Fruit fly (Drosophila melanogaster) whole organism, wandering third instar larva: ENCODE measurements around the gene CG11382.

Experiments
- Abd-B ChIP-seq: fragments of >200 bp; optimal IDR thresholded peaks from 2 replicates; lab custom pipeline; 2017; ENCODE audit warnings: missing biosample characterization, missing genetic modification characterization
- CG9705 ChIP-seq: fragments of 200-800 bp; sonication (Bioruptor generic); optimal IDR thresholded peaks from 2 replicates; lab custom pipeline; 2018; ENCODE audit warnings: missing biosample characterization, mild to moderate bottlenecking, missing genetic modification characterization
- CrebA ChIP-seq: fragments of 200-800 bp; sonication (Bioruptor generic); optimal IDR thresholded peaks from 2 replicates; lab custom pipeline; 2016; ENCODE audit warnings: missing biosample characterization, mild to moderate bottlenecking, missing genetic modification characterization, borderline replicate concordance
- Dfd ChIP-seq: fragments of >200 bp; optimal IDR thresholded peaks from 2 replicates; lab custom pipeline; 2017; ENCODE audit warnings: missing biosample characterization, missing genetic modification characterization
- Dif ChIP-seq: fragments of 200-275, 200-300 bp; sonication (Bioruptor generic); optimal IDR thresholded peaks from 2 replicates; lab custom pipeline; 2018; ENCODE audit warnings: missing biosample characterization, missing genetic modification characterization; ENCODE audit not compliant: partially characterized antibody
- GATAd ChIP-seq: sonication (Bioruptor generic); optimal IDR thresholded peaks from 2 replicates; lab custom pipeline; 2016; ENCODE audit warnings: missing biosample characterization, missing genetic modification characterization
- HLH106 ChIP-seq: fragments of 200-800 bp; optimal IDR thresholded peaks from 3 replicates; lab custom pipeline; 2019; ENCODE audit warnings: missing biosample characterization, mild to moderate bottlenecking, missing genetic modification characterization, moderate library complexity
- Hnf4 ChIP-seq: fragments of 200-800 bp; sonication (Bioruptor generic); optimal IDR thresholded peaks from 2 replicates; lab custom pipeline; 2016; ENCODE audit warnings: missing biosample characterization, mild to moderate bottlenecking, missing genetic modification characterization
- Hr78 ChIP-seq: fragments of >200 bp; optimal IDR thresholded peaks from 2 replicates; lab custom pipeline; 2017; ENCODE audit warnings: missing biosample characterization, missing genetic modification characterization
- Hr83 ChIP-seq: fragments of 200-300 bp; sonication (Bioruptor generic); optimal IDR thresholded peaks from 2 replicates; lab custom pipeline; 2016; ENCODE audit warnings: missing biosample characterization, mild to moderate bottlenecking, missing genetic modification characterization, moderate library complexity; ENCODE audit not compliant: poor library complexity, severe bottlenecking
- Mio ChIP-seq: sonication (Bioruptor generic); optimal IDR thresholded peaks from 2 replicates; lab custom pipeline; 2016; ENCODE audit warnings: missing biosample characterization, missing genetic modification characterization
- N ChIP-seq: fragments of >200 bp; optimal IDR thresholded peaks from 2 replicates; lab custom pipeline; 2018; ENCODE audit warnings: missing biosample characterization, missing external identifiers, missing genetic modification characterization
- OdsH ChIP-seq: fragments of 200-800 bp; sonication (Bioruptor generic); optimal IDR thresholded peaks from 2 replicates; lab custom pipeline; 2016; ENCODE audit warnings: missing biosample characterization, mild to moderate bottlenecking, missing genetic modification characterization
- Rel ChIP-seq, 2 experiments: fragments of 200-800 bp; sonication (Bioruptor generic) in 1 of 2; optimal IDR thresholded peaks; 2 replicates in 1 of 2; 3 replicates in 1 of 2; lab custom pipeline; 2016 to 2019; ENCODE audit warnings: mild to moderate bottlenecking in 2 of 2, missing biosample characterization in 2 of 2, missing genetic modification characterization in 2 of 2, moderate library complexity in 1 of 2
- Sp1 ChIP-seq: fragments of 200-800 bp; sonication (Bioruptor generic); optimal IDR thresholded peaks from 3 replicates; lab custom pipeline; 2019; ENCODE audit warnings: missing biosample characterization, mild to moderate bottlenecking, missing genetic modification characterization, moderate library complexity
- Vsx2 ChIP-seq: fragments of 200-300, 225-300 bp; sonication (Bioruptor generic); optimal IDR thresholded peaks from 2 replicates; lab custom pipeline; 2018; ENCODE audit warnings: missing biosample characterization, missing genetic modification characterization; ENCODE audit not compliant: partially characterized antibody
- br ChIP-seq: fragments of 200-800 bp; sonication (Bioruptor generic); optimal IDR thresholded peaks from 2 replicates; lab custom pipeline; 2016; ENCODE audit warnings: missing biosample characterization, missing genetic modification characterization
- brk ChIP-seq: fragments of 200-800 bp; sonication (Bioruptor generic); optimal IDR thresholded peaks from 2 replicates; lab custom pipeline; 2016; ENCODE audit warnings: missing biosample characterization, mild to moderate bottlenecking, missing genetic modification characterization
- dl ChIP-seq, 2 experiments: fragments of 175-275, 200-275 bp in 1 of 2; fragments of 200-275 bp in 1 of 2; sonication (Bioruptor generic); optimal IDR thresholded peaks; lab custom pipeline; 2018; ENCODE audit warnings: mild to moderate bottlenecking in 2 of 2, missing biosample characterization in 2 of 2, missing genetic modification characterization in 2 of 2, moderate library complexity in 2 of 2; ENCODE audit not compliant: partially characterized antibody in 2 of 2, insufficient read depth in 1 of 2
- dmrt93B ChIP-seq: fragments of 200-800 bp; sonication (Bioruptor generic); optimal IDR thresholded peaks from 2 replicates; lab custom pipeline; 2018; ENCODE audit warnings: missing biosample characterization, mild to moderate bottlenecking, missing genetic modification characterization
- dsf ChIP-seq: sonication (Bioruptor generic); optimal IDR thresholded peaks from 2 replicates; lab custom pipeline; 2016; ENCODE audit warnings: missing biosample characterization, missing genetic modification characterization, borderline replicate concordance
- ey ChIP-seq: fragments of 200-800 bp; sonication (Bioruptor generic); optimal IDR thresholded peaks from 2 replicates; lab custom pipeline; 2016; ENCODE audit warnings: missing biosample characterization, missing genetic modification characterization
- foxo ChIP-seq, 2 experiments: fragments of 200-800 bp; sonication (Bioruptor generic); optimal IDR thresholded peaks; 2 replicates in 1 of 2; 3 replicates in 1 of 2; lab custom pipeline; 2016 to 2017; ENCODE audit warnings: missing biosample characterization in 2 of 2, missing genetic modification characterization in 2 of 2
- fru ChIP-seq: fragments of 200-800 bp; sonication (Bioruptor generic); optimal IDR thresholded peaks from 3 replicates; lab custom pipeline; 2016; ENCODE audit warnings: missing biosample characterization, mild to moderate bottlenecking, missing genetic modification characterization
- h ChIP-seq: fragments of 200-800 bp; sonication (Bioruptor generic); optimal IDR thresholded peaks from 3 replicates; lab custom pipeline; 2016; ENCODE audit warnings: missing biosample characterization, mild to moderate bottlenecking, missing genetic modification characterization
- pan ChIP-seq: fragments of >200 bp; optimal IDR thresholded peaks from 2 replicates; lab custom pipeline; 2017
- psq ChIP-seq: fragments of 200-800 bp; sonication (Bioruptor generic); optimal IDR thresholded peaks from 3 replicates; lab custom pipeline; 2017; ENCODE audit warnings: missing biosample characterization, mild to moderate bottlenecking, missing genetic modification characterization, moderate library complexity
- sage ChIP-seq: fragments of 200-800 bp; sonication (Bioruptor generic); optimal IDR thresholded peaks from 2 replicates; lab custom pipeline; 2016; ENCODE audit warnings: missing biosample characterization, mild to moderate bottlenecking, missing genetic modification characterization
- sv ChIP-seq: fragments of 200-800 bp; sonication (Bioruptor generic); optimal IDR thresholded peaks from 3 replicates; lab custom pipeline; 2016; ENCODE audit warnings: missing biosample characterization, missing genetic modification characterization
- tai ChIP-seq: sonication (Bioruptor generic); optimal IDR thresholded peaks from 2 replicates; lab custom pipeline; 2016; ENCODE audit warnings: missing biosample characterization, missing genetic modification characterization
- woc ChIP-seq: sonication (Bioruptor generic); optimal IDR thresholded peaks from 2 replicates; lab custom pipeline; 2016; ENCODE audit warnings: missing biosample characterization, mild to moderate bottlenecking, missing genetic modification characterization

Gene CG11382

DNA sequence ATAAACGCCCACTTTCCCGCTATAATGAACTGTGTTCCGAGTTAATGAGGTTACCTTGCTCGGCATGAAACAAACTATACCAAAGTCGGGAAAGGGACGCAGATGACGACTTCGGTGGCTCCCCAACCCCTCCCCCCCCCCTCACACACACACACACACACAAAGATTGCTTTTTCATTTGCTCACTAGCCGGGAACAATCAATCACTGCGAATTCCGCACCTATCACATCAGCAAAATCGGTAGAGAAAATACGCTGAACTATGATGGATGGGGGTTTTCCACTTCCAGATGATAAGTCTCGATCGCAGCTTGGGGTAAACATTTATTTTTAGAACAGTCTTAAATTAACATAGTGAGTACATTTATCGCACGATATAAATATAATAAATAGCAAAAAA is 36.2 kb upstream of the CG11382 start:
- TF ChIP-seq Hr83 (GFP tag; lab: Kevin White, UChicago) (no peak), Dfd (GFP tag; lab: Kevin White, UChicago) (peak; percentile 54)
- TF ChIP-seq, all 38 proteins: peak for 1

dm6 chrX:1175993-1176392 is 33.8 kb upstream of the CG11382 start, which contains the start of gene CG11384:
Gene CG11384, minus strand, starts transcription at chrX:1176035.
- TF ChIP-seq GATAd (GFP tag; lab: Kevin White, UChicago) (no peak), dmrt93B (GFP tag; lab: Kevin White, UChicago) (no peak), psq (GFP tag; lab: Kevin White, UChicago) (no peak), sage (no peak), CrebA (GFP tag; lab: Kevin White, UChicago) (no peak), br (GFP tag; lab: Kevin White, UChicago) (no peak), dsf (GFP tag; lab: Kevin White, UChicago) (no peak), woc (GFP tag; lab: Kevin White, UChicago) (no peak), fru (GFP tag; lab: Kevin White, UChicago) (no peak), OdsH (no peak), Hr78 (GFP tag; lab: Kevin White, UChicago) (no peak), foxo (GFP tag; optimal IDR thresholded peaks at IDR 0.05; lab: Kevin White, UChicago) (no peak), Sp1 (GFP tag; lab: Kevin White, UChicago) (no peak), Dfd (GFP tag; lab: Kevin White, UChicago) (no peak)

- no peak for TF ChIP-seq foxo (GFP tag; optimal IDR thresholded peaks at IDR 0.05; lab: Kevin White, UChicago)
- no peak for TF ChIP-seq h (GFP tag; lab: Kevin White, UChicago)
- no peak for TF ChIP-seq OdsH
- TF ChIP-seq N (GFP tag; lab: Kevin White, UChicago) = no peak
- no peak for TF ChIP-seq Hnf4 (GFP tag; lab: Kevin White, UChicago)
- TF ChIP-seq pan = no peak
- no peak for TF ChIP-seq HLH106 (tag; lab: Kevin White, UChicago)
- no peak for TF ChIP-seq Abd-B (GFP tag; lab: Kevin White, UChicago)
- no peak for TF ChIP-seq GATAd (GFP tag; lab: Kevin White, UChicago)
Measured at dm6 chrX:1179865-1180264, 29.9 kb upstream of the CG11382 start, which contains the start of gene CG11379. Gene CG11379, plus strand, starts transcription at chrX:1180165.

DNA sequence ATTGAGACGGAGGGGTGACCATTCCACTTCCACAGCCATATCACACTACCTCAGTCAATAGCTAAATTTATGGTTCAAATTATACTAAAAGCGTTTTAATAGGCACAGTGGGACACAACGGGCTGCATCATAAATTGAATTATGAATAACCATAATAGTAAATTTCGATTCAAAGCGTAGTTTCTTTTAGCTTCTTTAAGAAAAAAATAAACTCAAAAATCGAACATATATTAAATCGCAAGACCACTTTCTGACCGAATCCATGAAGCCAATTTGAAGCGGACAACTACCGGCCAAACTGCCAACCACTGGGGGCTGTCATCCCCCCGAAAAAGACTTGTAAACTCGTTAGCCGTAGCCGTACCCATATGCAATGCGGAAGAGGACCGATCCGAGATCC is 28.9 kb upstream of the CG11382 start:
- TF ChIP-seq Dfd (GFP tag; lab: Kevin White, UChicago) (no peak), GATAd (GFP tag; lab: Kevin White, UChicago) (no peak), Mio (no peak), brk (GFP tag; lab: Kevin White, UChicago) (no peak), Rel (GFP tag; optimal IDR thresholded peaks at IDR 0.05; lab: Kevin White, UChicago) (no peak), Rel (tag; optimal IDR thresholded peaks at IDR 0.05; lab: Kevin White, UChicago) (no peak), CG9705 (GFP tag; lab: Kevin White, UChicago) (no peak), Dif (no peak), ey (GFP tag; lab: Kevin White, UChicago) (no peak)

dm6 chrX:1181320-1181719 is 28.4 kb upstream of the CG11382 start, which contains the start of gene CG14627:
Gene CG14627, plus strand, starts transcription at chrX:1181620.
- TF ChIP-seq sage (no peak), Vsx2 (no peak), Abd-B (GFP tag; lab: Kevin White, UChicago) (no peak), dl (GFP tag; optimal IDR thresholded peaks at IDR 0.05; lab: Kevin White, UChicago; ENCODE audit: insufficient read depth in 1 of 2, partially characterized antibody in 2 of 2) (no peak)
- TF ChIP-seq, all 38 proteins: peak for 0

dm6 chrX:1183742-1184141 is 26.0 kb upstream of the CG11382 start:
- TF ChIP-seq tai (GFP tag; lab: Kevin White, UChicago) (no peak), dsf (GFP tag; lab: Kevin White, UChicago) (no peak), fru (GFP tag; lab: Kevin White, UChicago) (no peak), psq (GFP tag; lab: Kevin White, UChicago) (no peak), h (GFP tag; lab: Kevin White, UChicago) (no peak), sv (GFP tag; lab: Kevin White, UChicago) (no peak)
